Fruit fly (Drosophila melanogaster): ENCODE results near the gene CG42586.

CG42586 gene

dm6 chr2L:14706194-14706593 is 35.4 kb downstream of the CG42586 start (continued):
- TF ChIP-seq Hand (GFP tag; optimal IDR thresholded peaks at IDR 0.05) (no peak), Chrac-16 (GFP tag; optimal IDR thresholded peaks at IDR 0.05) (peak; percentile 72), CG30431 (GFP tag; optimal IDR thresholded peaks at IDR 0.05) (peak; percentile 36), CG10366 (GFP tag; IDR thresholded peaks at IDR 0.05) (no peak; the same call in 1 of the 2 replicates), Atf6 (GFP tag; IDR thresholded peaks at IDR 0.05) (no peak; the same call in 1 of the 2 replicates), CG12299 (tag; optimal IDR thresholded peaks at IDR 0.05) (no peak), sima (GFP tag; optimal IDR thresholded peaks at IDR 0.05) (no peak), CG18599 (GFP tag; optimal IDR thresholded peaks at IDR 0.05) (peak; percentile 51), emc (GFP tag; optimal IDR thresholded peaks at IDR 0.05) (peak; percentile 68), sd (tag; optimal IDR thresholded peaks at IDR 0.05) (peak; percentile 47), CG4617 (GFP tag; optimal IDR thresholded peaks at IDR 0.05; ENCODE audit: borderline replicate concordance) (peak; percentile 38), kni (GFP tag; optimal IDR thresholded peaks at IDR 0.05) (peak; percentile 2), Jarid2 (GFP tag; optimal IDR thresholded peaks at IDR 0.05) (peak; percentile 39), ara (GFP tag; IDR thresholded peaks at IDR 0.05) (peak; percentile 66), CG14050 (GFP tag; IDR thresholded peaks at IDR 0.05) (no peak; the same call in 2 of the 3 replicates), ci (GFP tag; IDR thresholded peaks at IDR 0.05) (peak; percentile 83), ham (GFP tag; IDR thresholded peaks at IDR 0.05) (no peak), aop (GFP tag; IDR thresholded peaks at IDR 0.05) (no peak), CG2712 (tag; optimal IDR thresholded peaks at IDR 0.05) (peak; percentile 78), Nf-YB (GFP tag; optimal IDR thresholded peaks at IDR 0.05) (no peak), pb (GFP tag; optimal IDR thresholded peaks at IDR 0.05) (peak; percentile 74), CG5180 (GFP tag; optimal IDR thresholded peaks at IDR 0.05) (peak; percentile 31), onecut (GFP tag; IDR thresholded peaks at IDR 0.05) (peak; percentile 84), sob (GFP tag; IDR thresholded peaks at IDR 0.05) (peak; percentile 78), CG2199 (GFP tag; IDR thresholded peaks at IDR 0.05) (peak; percentile 95), pum (GFP tag; optimal IDR thresholded peaks at IDR 0.05) (peak; percentile 86), CG18476 (GFP tag; optimal IDR thresholded peaks at IDR 0.05) (peak; percentile 12), CG8944 (GFP tag; optimal IDR thresholded peaks at IDR 0.05) (peak; percentile 45), HmgZ (tag; optimal IDR thresholded peaks at IDR 0.05) (peak; percentile 74), CG8478 (optimal IDR thresholded peaks at IDR 0.05) (no peak), CG17568 (GFP tag; optimal IDR thresholded peaks at IDR 0.05) (no peak), bigmax (GFP tag; optimal IDR thresholded peaks at IDR 0.05) (no peak), CG14441 (GFP tag; IDR thresholded peaks at IDR 0.05) (peak; percentile 66), CG4404 (GFP tag; IDR thresholded peaks at IDR 0.05) (peak; percentile 35), dmrt11E (tag; optimal IDR thresholded peaks at IDR 0.05) (peak; percentile 61), dimm (GFP tag; IDR thresholded peaks at IDR 0.05) (peak; percentile 29; the same call in 1 of the 2 replicates), Sox102F (GFP tag; optimal IDR thresholded peaks at IDR 0.05) (peak; percentile 63), CG6854 (GFP tag; optimal IDR thresholded peaks at IDR 0.05) (peak; percentile 21), Trl (optimal IDR thresholded peaks at IDR 0.05) (no peak), Trl (GFP tag; optimal IDR thresholded peaks at IDR 0.05) (peak; percentile 91), MTF-1 (GFP tag; optimal IDR thresholded peaks at IDR 0.05; ENCODE audit: borderline replicate concordance) (peak; percentile 87), CG32772 (GFP tag; IDR thresholded peaks at IDR 0.05) (peak; percentile 77), E2f1 (GFP tag; IDR thresholded peaks at IDR 0.05) (peak; percentile 68), dpn (GFP tag; optimal IDR thresholded peaks at IDR 0.05) (peak; percentile 74 to 87), Abd-B (GFP tag; optimal IDR thresholded peaks at IDR 0.05) (peak; percentile 42), Awh (GFP tag; IDR thresholded peaks at IDR 0.05) (peak; percentile 68), BEAF-32 (GFP tag; optimal IDR thresholded peaks at IDR 0.05) (no peak), lmd (GFP tag; IDR thresholded peaks at IDR 0.05) (peak; percentile 77), gsb-n (tag; optimal IDR thresholded peaks at IDR 0.05) (peak; percentile 46), trem (tag; optimal IDR thresholded peaks at IDR 0.05) (peak; percentile 68), B-H1 (GFP tag; IDR thresholded peaks at IDR 0.05) (peak; percentile 54), CG18619 (GFP tag; optimal IDR thresholded peaks at IDR 0.05) (peak; percentile 51)

Measured in whole organism, embryonic.